In genomic region chr2L:8481623-8482424, dm6 we compare ENCODE assay signal across 4 fruit fly cellular contexts.
A peak's percentile ranks its signal among the peaks of the same experiment; 100 is the strongest.
TF ChIP-seq lines count a peak whose summit lies in the region.

Gene CG43796 (plus strand): TSS chr2L:8482374.

- TF ChIP-seq CTCF in whole organism, embryonic (GFP tag; optimal IDR thresholded peaks at IDR 0.05; lab: Kevin White, UChicago), result peak; percentile 26

TF ChIP-seq in whole organism, adult, 20 proteins besides CTCF, POLR2A, EP300 and RAD21:
- no peak for TF ChIP-seq kay (GFP tag; lab: Kevin White, UChicago; ENCODE audit: borderline replicate concordance)
- TF ChIP-seq bab1 (GFP tag; optimal IDR thresholded peaks at IDR 0.05; lab: Kevin White, UChicago), result peak; percentile 32

TF ChIP-seq in whole organism, embryonic, 481 proteins besides CTCF, POLR2A, EP300 and RAD21 (continues in another document):
- TF ChIP-seq gsb-n (tag; optimal IDR thresholded peaks at IDR 0.05; lab: Kevin White, UChicago), result no peak
- no peak for TF ChIP-seq CG4854 (GFP tag; optimal IDR thresholded peaks at IDR 0.05; lab: Kevin White, UChicago)
- no peak for TF ChIP-seq ash1 (GFP tag; optimal IDR thresholded peaks at IDR 0.05; lab: Kevin White, UChicago)
- TF ChIP-seq run (tag; optimal IDR thresholded peaks at IDR 0.05; lab: Kevin White, UChicago), result no peak
- TF ChIP-seq HLHmδ (GFP tag; optimal IDR thresholded peaks at IDR 0.05; lab: Kevin White, UChicago), result no peak
- TF ChIP-seq ken (GFP tag; IDR thresholded peaks at IDR 0.05; lab: Robert Waterston, UW), result no peak
- no peak for TF ChIP-seq Sry-δ (GFP tag; optimal IDR thresholded peaks at IDR 0.05; lab: Kevin White, UChicago)
- TF ChIP-seq CG3065 (GFP tag; optimal IDR thresholded peaks at IDR 0.05; lab: Kevin White, UChicago), result no peak
- no peak for TF ChIP-seq tll (GFP tag; optimal IDR thresholded peaks at IDR 0.05; lab: Kevin White, UChicago)
- no peak for TF ChIP-seq z (GFP tag; IDR thresholded peaks at IDR 0.05; lab: Robert Waterston, UW)
- peak; percentile 73; the same call in 2 of the 3 replicates for TF ChIP-seq Opbp (GFP tag; IDR thresholded peaks at IDR 0.05; lab: Robert Waterston, UW; ENCODE audit: partially characterized antibody)
- TF ChIP-seq fd96Cb (tag; optimal IDR thresholded peaks at IDR 0.05; lab: Kevin White, UChicago), result no peak
- TF ChIP-seq sd (tag; optimal IDR thresholded peaks at IDR 0.05; lab: Kevin White, UChicago), result peak; percentile 0
- no peak for TF ChIP-seq Hr78 (GFP tag; optimal IDR thresholded peaks at IDR 0.05; lab: Kevin White, UChicago)
- peak; percentile 54 for TF ChIP-seq CG15479 (GFP tag; optimal IDR thresholded peaks at IDR 0.05; lab: Kevin White, UChicago)
- TF ChIP-seq CG31388 (GFP tag; optimal IDR thresholded peaks at IDR 0.05; lab: Kevin White, UChicago), result no peak
- peak; percentile 22 for TF ChIP-seq exex (tag; optimal IDR thresholded peaks at IDR 0.05; lab: Kevin White, UChicago)
- no peak for TF ChIP-seq pfk (GFP tag; optimal IDR thresholded peaks at IDR 0.05; lab: Kevin White, UChicago)
- no peak for TF ChIP-seq seq (GFP tag; IDR thresholded peaks at IDR 0.05; lab: Robert Waterston, UW)
- TF ChIP-seq aop (GFP tag; IDR thresholded peaks at IDR 0.05; lab: Robert Waterston, UW), result no peak
- TF ChIP-seq mld (GFP tag; IDR thresholded peaks at IDR 0.05; lab: Robert Waterston, UW; ENCODE audit: partially characterized antibody), result peak; percentile 76; the same call in 2 of the 3 replicates
- peak; percentile 47 for TF ChIP-seq ato (GFP tag; IDR thresholded peaks at IDR 0.05; lab: Robert Waterston, UW; ENCODE audit: partially characterized antibody)
- no peak for TF ChIP-seq CG6813 (GFP tag; optimal IDR thresholded peaks at IDR 0.05; lab: Kevin White, UChicago)
- TF ChIP-seq inv (GFP tag; IDR thresholded peaks at IDR 0.05; lab: Robert Waterston, UW; ENCODE audit: partially characterized antibody), result peak; percentile 43; the same call in 1 of the 2 replicates
- no peak for TF ChIP-seq Ets97D (GFP tag; optimal IDR thresholded peaks at IDR 0.05; lab: Kevin White, UChicago)
- no peak for TF ChIP-seq fd64A (GFP tag; optimal IDR thresholded peaks at IDR 0.05; lab: Kevin White, UChicago)
- no peak for TF ChIP-seq Hsf (GFP tag; optimal IDR thresholded peaks at IDR 0.05; lab: Kevin White, UChicago)
- TF ChIP-seq sqz (GFP tag; optimal IDR thresholded peaks at IDR 0.05; lab: Kevin White, UChicago), result no peak
- no peak for TF ChIP-seq bsh (GFP tag; optimal IDR thresholded peaks at IDR 0.05; lab: Kevin White, UChicago)
- TF ChIP-seq insv (GFP tag; optimal IDR thresholded peaks at IDR 0.05; lab: Kevin White, UChicago), result no peak

TF ChIP-seq in whole organism, prepupa, 60 proteins besides CTCF, POLR2A, EP300 and RAD21:
- peak; percentile 28 for TF ChIP-seq svp (GFP tag; lab: Kevin White, UChicago)
- TF ChIP-seq Eip78C (GFP tag; lab: Kevin White, UChicago), result peak; percentile 50
- no peak for TF ChIP-seq CG7368 (GFP tag; optimal IDR thresholded peaks at IDR 0.05; lab: Kevin White, UChicago)

TF ChIP-seq in whole organism, wandering third instar larva, 38 proteins besides CTCF, POLR2A, EP300 and RAD21:
- TF ChIP-seq dsf (GFP tag; optimal IDR thresholded peaks at IDR 0.05; lab: Kevin White, UChicago; ENCODE audit: borderline replicate concordance) (no peak), Rel (GFP tag; optimal IDR thresholded peaks at IDR 0.05; lab: Kevin White, UChicago) (no peak), Rel (tag; optimal IDR thresholded peaks at IDR 0.05; lab: Kevin White, UChicago) (peak; percentile 50)
TF ChIP-seq in whole organism, wandering third instar larva: peak in this region for 1.
